Worm (Caenorhabditis elegans) whole organism, L4 larva: ENCODE results near the gene srr-8.

Source experiments
- ZK546.5 ChIP-seq, 2 experiments: sonication (generic microtip); optimal IDR thresholded peaks; 2 replicates each; lab custom pipeline; 2017; ENCODE audit warnings: missing biosample characterization in 2 of 2, missing genetic modification characterization in 2 of 2
- ama-1 ChIP-seq: fragments of 150-350 bp; optimal IDR thresholded peaks from 2 replicates; lab custom pipeline; 2014; ENCODE audit warnings: inconsistent platforms, mixed read lengths
- arid-1 ChIP-seq: fragments of 200-800 bp; sonication (Bioruptor generic); conservative IDR thresholded peaks from 2 replicates; pipeline ENCODE4 v1.3.6; 2022; ENCODE audit warnings: missing genetic modification reagents, missing genetic modification characterization, missing compliant biosample characterization
- ceh-44 ChIP-seq: fragments of 200-800 bp; sonication (Bioruptor generic); IDR thresholded peaks from 2 replicates; pipeline ENCODE4 v1.3.6; 2022; ENCODE audit warnings: missing genetic modification reagents, missing genetic modification characterization, missing compliant biosample characterization
- egl-43 ChIP-seq: fragments of 200-800 bp; sonication (Bioruptor generic); IDR thresholded peaks from 2 replicates; pipeline ENCODE4 v1.3.6; 2022; ENCODE audit warnings: missing genetic modification reagents, missing genetic modification characterization, missing compliant biosample characterization
- lin-15B ChIP-seq: fragments of 150-350 bp; sonication (generic microtip); optimal IDR thresholded peaks from 3 replicates; lab custom pipeline; 2014; ENCODE audit warnings: missing biosample characterization, missing genetic modification characterization
- mep-1 ChIP-seq: fragments of 150-350 bp; sonication (generic microtip); optimal IDR thresholded peaks from 3 replicates; lab custom pipeline; 2014; ENCODE audit warnings: missing biosample characterization, missing genetic modification characterization
- nhr-6 ChIP-seq: fragments of 150-350 bp; optimal IDR thresholded peaks from 2 replicates; lab custom pipeline; 2014; ENCODE audit warnings: missing biosample characterization, missing genetic modification characterization
- nhr-76 ChIP-seq: fragments of 150-350 bp; optimal IDR thresholded peaks from 2 replicates; lab custom pipeline; 2014; ENCODE audit warnings: missing biosample characterization, missing genetic modification characterization
- unc-62 ChIP-seq, 3 experiments: fragments of 150-350 bp in 1 of 3; sonication (generic microtip); optimal IDR thresholded peaks in 2 of 3; peaks in 1 of 3; 1 replicate in 1 of 3; 2 replicates in 2 of 3; lab custom pipeline; 2014 to 2017; ENCODE audit warnings: missing biosample characterization in 3 of 3, missing genetic modification characterization in 3 of 3, missing genetic modification reagents in 3 of 3, missing genotype in 1 of 3
- zfp-2 ChIP-seq: sonication (generic microtip); optimal IDR thresholded peaks from 2 replicates; lab custom pipeline; 2016; ENCODE audit warnings: mild to moderate bottlenecking, missing genetic modification characterization, missing compliant biosample characterization
- zip-11 ChIP-seq: fragments of 200-800 bp; sonication (Bioruptor generic); IDR thresholded peaks from 2 replicates; pipeline ENCODE4 v1.3.6; 2022; ENCODE audit warnings: missing genetic modification characterization, missing compliant biosample characterization
- ztf-11 ChIP-seq: fragments of 150-350 bp; optimal IDR thresholded peaks from 2 replicates; lab custom pipeline; 2014; ENCODE audit warnings: missing biosample characterization, missing genetic modification characterization

ce11 chrV:5027640-5028039 lies 26.2 kb downstream of the srr-8 start, which contains the start of gene cpt-4:
- no peak for TF ChIP-seq ceh-44
- TF ChIP-seq ama-1 = no peak
- no peak for TF ChIP-seq ztf-11 (tag; lab: Kevin White, UChicago)
- no peak for TF ChIP-seq nhr-6 (tag; lab: Kevin White, UChicago)
- TF ChIP-seq arid-1 (GFP tag; lab: Robert Waterston, UW) = no peak
- TF ChIP-seq zfp-2 (tag; lab: Kevin White, UChicago) = no peak
- TF ChIP-seq mep-1 (tag; lab: Kevin White, UChicago) = no peak
- no peak for TF ChIP-seq ZK546.5 (tag; optimal IDR thresholded peaks at IDR 0.05; lab: Kevin White, UChicago)
- no peak for TF ChIP-seq unc-62 (GFP tag; optimal IDR thresholded peaks at IDR 0.05 in 1 of 2; lab: Kevin White, UChicago)
- no peak for TF ChIP-seq unc-62 (tag; optimal IDR thresholded peaks at IDR 0.05; lab: Kevin White, UChicago)
- no peak for TF ChIP-seq nhr-76 (tag; lab: Kevin White, UChicago)
- no peak for TF ChIP-seq zip-11 (GFP tag; lab: Robert Waterston, UW)
- TF ChIP-seq egl-43 (GFP tag; lab: Robert Waterston, UW) = no peak
- TF ChIP-seq lin-15B = no peak
